Fruit fly (Drosophila melanogaster) whole organism, adult: ENCODE results near the gene Pak3.

Source experiments
- CG12768 ChIP-seq: fragments of 200-800 bp; sonication (Bioruptor generic); optimal IDR thresholded peaks from 2 replicates; lab custom pipeline; 2017; ENCODE audit warnings: missing biosample characterization, missing genetic modification characterization, mild to moderate bottlenecking, moderate library complexity, missing genetic modification reagents
- CG14711 ChIP-seq: fragments of 200-800 bp; sonication (Bioruptor generic); optimal IDR thresholded peaks from 2 replicates; lab custom pipeline; 2018; ENCODE audit warnings: missing biosample characterization, mild to moderate bottlenecking, missing genetic modification characterization, moderate library complexity
- CG1620 ChIP-seq: fragments of 200-800 bp; sonication (Bioruptor generic); optimal IDR thresholded peaks from 2 replicates; lab custom pipeline; 2016; ENCODE audit warnings: missing biosample characterization, missing genetic modification characterization
- CG5204 ChIP-seq: fragments of 200-800 bp; sonication (Bioruptor generic); optimal IDR thresholded peaks from 2 replicates; lab custom pipeline; 2016; ENCODE audit warnings: missing biosample characterization, missing genetic modification characterization
- CG7045 ChIP-seq: fragments of 200-800 bp; sonication (Bioruptor generic); optimal IDR thresholded peaks from 2 replicates; lab custom pipeline; 2017; ENCODE audit warnings: missing biosample characterization, mild to moderate bottlenecking, missing genetic modification characterization
- CG7101 ChIP-seq: fragments of 200-800 bp; sonication (Bioruptor generic); optimal IDR thresholded peaks from 2 replicates; lab custom pipeline; 2018; ENCODE audit warnings: missing biosample characterization, mild to moderate bottlenecking, missing genetic modification characterization, moderate library complexity
- Crg-1 ChIP-seq: fragments of 200-800 bp; sonication (Bioruptor generic); optimal IDR thresholded peaks from 2 replicates; lab custom pipeline; 2016; ENCODE audit warnings: missing biosample characterization, missing genetic modification characterization
- Hr96 ChIP-seq: fragments of 200-800 bp; sonication (Bioruptor generic); optimal IDR thresholded peaks from 2 replicates; lab custom pipeline; 2016; ENCODE audit warnings: missing biosample characterization, missing genetic modification characterization
- Mnt ChIP-seq: fragments of 200-800 bp; sonication (Bioruptor generic); optimal IDR thresholded peaks from 2 replicates; lab custom pipeline; 2016; ENCODE audit warnings: missing biosample characterization, mild to moderate bottlenecking, missing genetic modification characterization
- cic ChIP-seq: fragments of 200-800 bp; sonication (Bioruptor generic); optimal IDR thresholded peaks from 2 replicates; lab custom pipeline; 2017; ENCODE audit warnings: missing biosample characterization, mild to moderate bottlenecking, missing genetic modification characterization, moderate library complexity
- cnc ChIP-seq, 2 experiments: fragments of >200 bp; optimal IDR thresholded peaks; 2 replicates each; lab custom pipeline; 2017
- kay ChIP-seq: fragments of 200-800 bp; sonication (Bioruptor generic); peaks from one replicate; lab custom pipeline; 2016; ENCODE audit warnings: missing biosample characterization, missing genetic modification characterization, borderline replicate concordance
- ovo ChIP-seq: fragments of 200-800 bp; sonication (Bioruptor generic); optimal IDR thresholded peaks from 2 replicates; lab custom pipeline; 2016; ENCODE audit warnings: missing biosample characterization, missing genetic modification characterization

DNA sequence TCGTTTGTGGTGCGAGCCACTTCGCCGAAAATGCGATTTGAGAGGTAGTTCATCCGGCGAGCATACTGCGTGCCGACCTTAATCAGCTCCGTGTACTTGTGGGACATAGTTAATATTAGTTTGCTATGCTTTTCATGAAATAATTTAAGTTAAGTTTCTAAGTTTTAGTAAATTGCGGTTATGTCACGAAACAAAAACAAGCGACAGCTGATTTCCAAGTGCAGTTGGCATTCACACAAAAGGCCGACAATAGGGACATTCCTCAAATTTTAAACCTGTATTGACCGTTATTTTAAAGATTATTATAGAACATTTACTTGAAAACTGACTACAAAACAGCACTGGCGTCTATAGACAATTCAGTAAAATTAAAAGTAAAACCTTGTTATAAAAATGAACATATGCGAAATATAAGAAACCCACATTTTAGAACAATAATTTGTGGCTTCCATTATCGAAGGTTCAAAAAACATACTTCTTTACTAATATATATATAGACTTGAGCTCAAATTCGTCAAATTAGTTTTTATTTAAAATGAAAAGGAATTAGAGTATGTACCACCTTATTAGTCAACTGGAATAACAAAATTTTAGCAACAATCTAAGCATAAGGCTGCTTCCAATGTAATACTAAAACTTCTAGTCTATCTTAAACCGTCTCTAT lies 17.1 kb downstream of the Pak3 start, which contains the start of gene mRpS33:
- TF ChIP-seq CG7045 (GFP tag; lab: Kevin White, UChicago) (no peak), Crg-1 (GFP tag; lab: Kevin White, UChicago) (no peak), cnc (optimal IDR thresholded peaks at IDR 0.05; lab: Kevin White, UChicago) (no peak), CG5204 (GFP tag; lab: Kevin White, UChicago) (no peak), kay (no peak), cic (GFP tag; lab: Kevin White, UChicago) (no peak), ovo (GFP tag; lab: Kevin White, UChicago) (no peak), CG12768 (no peak), CG14711 (no peak), CG7101 (tag; lab: Kevin White, UChicago) (no peak), Mnt (GFP tag; lab: Kevin White, UChicago) (no peak), CG1620 (GFP tag; lab: Kevin White, UChicago) (no peak), Hr96 (GFP tag; lab: Kevin White, UChicago) (no peak)
